Worm (Caenorhabditis elegans): ENCODE data around the gene dbn-1.

The dbn-1 gene

DNA sequence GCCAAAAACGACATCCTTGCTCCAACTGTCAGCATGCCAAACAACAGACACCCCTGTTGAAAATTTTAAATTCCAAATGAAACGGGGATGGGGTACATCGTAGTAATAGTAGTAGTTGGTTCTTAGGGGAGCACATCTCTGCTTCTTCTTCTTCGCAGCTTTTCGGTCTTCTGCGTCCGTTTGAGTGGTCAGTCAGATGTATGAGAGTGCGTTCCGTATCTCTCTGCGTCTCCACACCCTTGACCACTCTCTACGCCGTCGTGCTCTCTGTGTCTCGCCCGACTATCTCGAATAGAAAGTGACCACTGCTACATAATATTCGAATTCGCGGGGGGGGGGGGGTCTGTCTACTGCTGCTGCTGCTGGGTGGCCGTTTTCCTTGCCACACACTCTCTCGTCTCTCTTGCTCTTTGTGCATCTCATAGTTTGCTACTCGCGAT lies 49.0 kb downstream of the dbn-1 start:
- TF ChIP-seq pha-4 (GFP tag; IDR thresholded peaks at IDR 0.05) (0 out of 2 replicates have a peak, but pooled peaks have one; percentile 14), pha-4 (tag; optimal IDR thresholded peaks at IDR 0.05) (no peak), unc-39 (tag; optimal IDR thresholded peaks at IDR 0.05) (no peak), daf-16 (GFP tag; optimal IDR thresholded peaks at IDR 0.05) (no peak), daf-16 (tag; optimal IDR thresholded peaks at IDR 0.05) (peak; percentile 18), snpc-4 (tag; optimal IDR thresholded peaks at IDR 0.05) (no peak), hlh-30 (tag; optimal IDR thresholded peaks at IDR 0.05; ENCODE audit: insufficient read depth) (peak; percentile 40), daf-19 (GFP tag; conservative IDR thresholded peaks at IDR 0.05) (0 out of 2 replicates have a peak, but pooled peaks have one; percentile 12), mdl-1 (tag; optimal IDR thresholded peaks at IDR 0.05) (peak in 1 of 2 experiments; percentile 26), hmg-1.1 (GFP tag; IDR thresholded peaks at IDR 0.05) (peak; percentile 30), dmd-6 (GFP tag; IDR thresholded peaks at IDR 0.05) (peak; percentile 12; the same call in 1 of the 2 replicates), lin-13 (GFP tag; optimal IDR thresholded peaks at IDR 0.05) (no peak), hlh-11 (tag; optimal IDR thresholded peaks at IDR 0.05) (peak; percentile 83), dve-1 (tag; optimal IDR thresholded peaks at IDR 0.05; ENCODE audit: insufficient read depth) (peak; percentile 43), spr-1 (tag; optimal IDR thresholded peaks at IDR 0.05) (no peak), ama-1 (optimal IDR thresholded peaks at IDR 0.05) (no peak), D1046.2 (GFP tag; IDR thresholded peaks at IDR 0.05) (no peak), rbr-2 (tag; optimal IDR thresholded peaks at IDR 0.05) (peak; percentile 39), F37D6.2 (tag; optimal IDR thresholded peaks at IDR 0.05) (no peak), aha-1 (tag) (peak; percentile 73), gei-8 (GFP tag; optimal IDR thresholded peaks at IDR 0.05) (no peak), T26A8.4 (GFP tag; IDR thresholded peaks at IDR 0.05) (peak; percentile 44; the same call in 1 of the 2 replicates), lsy-2 (tag; optimal IDR thresholded peaks at IDR 0.05) (peak in 1 of 2 experiments; percentile 11), mes-2 (tag; optimal IDR thresholded peaks at IDR 0.05; ENCODE audit: poor library complexity, severe bottlenecking) (peak; percentile 23), set-16 (GFP tag; IDR thresholded peaks at IDR 0.05) (peak; percentile 45), F26F4.8 (GFP tag; conservative IDR thresholded peaks at IDR 0.05) (no peak), php-3 (GFP tag; IDR thresholded peaks at IDR 0.05) (no peak), attf-4 (tag; optimal IDR thresholded peaks at IDR 0.05) (no peak), nhr-102 (tag; optimal IDR thresholded peaks at IDR 0.05) (peak; percentile 19), nhr-48 (tag; optimal IDR thresholded peaks at IDR 0.05) (peak; percentile 36), Y5F2A.4 (GFP tag; optimal IDR thresholded peaks at IDR 0.05) (no peak), zag-1 (tag; optimal IDR thresholded peaks at IDR 0.05) (no peak), arid-1 (GFP tag; conservative IDR thresholded peaks at IDR 0.05) (no peak), nhr-11 (tag; optimal IDR thresholded peaks at IDR 0.05) (peak; percentile 24), nhr-6 (tag; optimal IDR thresholded peaks at IDR 0.05) (peak; percentile 64), saeg-2 (GFP tag; IDR thresholded peaks at IDR 0.05) (no peak), mep-1 (tag; optimal IDR thresholded peaks at IDR 0.05) (peak; percentile 41)

DNA sequence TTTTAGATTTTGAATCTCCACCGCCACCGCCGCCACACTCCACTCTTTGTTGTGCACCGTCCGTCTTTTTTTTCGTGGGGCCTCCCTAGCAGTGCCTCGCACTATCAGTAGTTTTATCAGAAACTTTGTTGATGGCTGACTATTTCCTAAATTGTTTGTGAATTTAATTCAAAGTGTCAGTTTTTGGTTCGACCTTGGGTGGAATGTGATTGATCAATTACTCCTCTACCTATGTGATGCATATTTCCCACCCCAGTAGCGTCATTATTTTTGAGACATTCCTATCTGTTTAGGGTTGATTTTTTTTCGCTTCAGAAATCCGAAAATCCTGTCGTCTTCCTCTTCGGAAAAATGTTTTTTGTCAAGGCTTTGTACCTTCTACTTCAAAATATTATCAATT lies 51.2 kb downstream of the dbn-1 start:
- TF ChIP-seq T26A8.4 (GFP tag; IDR thresholded peaks at IDR 0.05) (0 out of 2 replicates have a peak, but pooled peaks have one; percentile 28), unc-62 (GFP tag; optimal IDR thresholded peaks at IDR 0.05 in 1 of 2) (peak in 1 of 2 experiments; percentile 82), unc-62 (tag; optimal IDR thresholded peaks at IDR 0.05) (no peak), lin-39 (tag; optimal IDR thresholded peaks at IDR 0.05) (no peak), Y48G9A.11 (GFP tag; IDR thresholded peaks at IDR 0.05) (0 out of 2 replicates have a peak, but pooled peaks have one; percentile 38), F26F4.8 (GFP tag; conservative IDR thresholded peaks at IDR 0.05) (no peak), hlh-11 (tag; optimal IDR thresholded peaks at IDR 0.05) (peak; percentile 10), nhr-25 (tag; optimal IDR thresholded peaks at IDR 0.05; ENCODE audit: borderline replicate concordance, insufficient read depth) (peak; percentile 19)
